Worm (Caenorhabditis elegans) whole organism, L4 larva: ENCODE measurements around the gene C27A2.7.

Source experiments
- T26A8.4 ChIP-seq: fragments of 200-800 bp; sonication (Bioruptor generic); IDR thresholded peaks from 2 replicates; pipeline ENCODE4 v1.3.6; 2022; ENCODE audit warnings: missing genetic modification characterization, missing compliant biosample characterization
- ama-1 ChIP-seq: fragments of 150-350 bp; optimal IDR thresholded peaks from 2 replicates; lab custom pipeline; 2014; ENCODE audit warnings: inconsistent platforms, mixed read lengths
- dpl-1 ChIP-seq: fragments of 150-350 bp; optimal IDR thresholded peaks from 2 replicates; lab custom pipeline; 2014; ENCODE audit warnings: missing biosample characterization, missing genetic modification reagents, missing genetic modification characterization
- fkh-10 ChIP-seq: fragments of 150-350 bp; optimal IDR thresholded peaks from 2 replicates; lab custom pipeline; 2014; ENCODE audit warnings: missing biosample characterization, missing genetic modification reagents, missing genetic modification characterization
- fos-1 ChIP-seq: fragments of 150-350 bp; optimal IDR thresholded peaks from 2 replicates; lab custom pipeline; 2014; ENCODE audit warnings: missing biosample characterization, missing genetic modification characterization
- nhr-237 ChIP-seq: sonication (generic microtip); optimal IDR thresholded peaks from 2 replicates; lab custom pipeline; 2017; ENCODE audit warnings: missing biosample characterization, missing genetic modification characterization
- nhr-77 ChIP-seq: fragments of 150-350 bp; optimal IDR thresholded peaks from 2 replicates; lab custom pipeline; 2014; ENCODE audit warnings: missing biosample characterization, missing genetic modification characterization
- pha-4 ChIP-seq, 2 experiments: fragments of 150-350 bp in 1 of 2; fragments of 200-800 bp in 1 of 2; sonication (Bioruptor generic) in 1 of 2; IDR thresholded peaks in 1 of 2; optimal IDR thresholded peaks in 1 of 2; 2 replicates each; pipeline versions ENCODE4 v1.3.6 to Lab custom; 2014 to 2022; ENCODE audit warnings: missing genetic modification characterization in 2 of 2, missing genetic modification reagents in 2 of 2, missing biosample characterization in 1 of 2, missing compliant biosample characterization in 1 of 2
- set-16 ChIP-seq: fragments of 200-800 bp; sonication (Bioruptor generic); IDR thresholded peaks from 2 replicates; pipeline ENCODE4 v1.3.6; 2022; ENCODE audit warnings: missing genetic modification reagents, missing genetic modification characterization, missing compliant biosample characterization
- snpc-4 ChIP-seq: fragments of 150-350 bp; optimal IDR thresholded peaks from 2 replicates; lab custom pipeline; 2014; ENCODE audit warnings: missing biosample characterization, missing genetic modification characterization
- spr-3 ChIP-seq: fragments of 200-800 bp; sonication (Bioruptor generic); optimal IDR thresholded peaks from 2 replicates; lab custom pipeline; 2018; ENCODE audit warnings: mild to moderate bottlenecking, missing genetic modification characterization, missing compliant biosample characterization
- ztf-11 ChIP-seq: fragments of 150-350 bp; optimal IDR thresholded peaks from 2 replicates; lab custom pipeline; 2014; ENCODE audit warnings: missing biosample characterization, missing genetic modification characterization

DNA sequence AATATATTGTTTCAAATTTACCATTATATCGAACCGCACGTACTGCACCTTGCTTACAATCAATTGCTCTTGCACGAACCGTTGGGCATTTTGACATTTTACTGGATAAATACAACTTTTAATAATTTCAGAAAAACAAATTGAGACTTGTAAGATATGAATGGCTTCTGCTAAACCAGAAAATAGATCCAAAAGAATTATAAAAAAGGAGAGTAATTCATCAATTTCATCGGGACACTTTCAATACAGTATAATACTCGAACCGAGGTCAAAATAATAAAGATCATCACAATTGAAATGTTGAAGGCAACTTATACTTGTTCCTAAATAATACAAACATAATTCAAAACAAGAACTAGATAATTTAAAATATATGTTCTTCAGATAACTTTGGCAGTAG is 39.6 kb downstream of the C27A2.7 start, which contains the start of gene wdr-83:
- TF ChIP-seq snpc-4 (tag; lab: Kevin White, UChicago) (no peak), pha-4 (GFP tag; IDR thresholded peaks at IDR 0.05; lab: Robert Waterston, UW) (no peak), pha-4 (tag; optimal IDR thresholded peaks at IDR 0.05; lab: Kevin White, UChicago) (no peak), dpl-1 (no peak), set-16 (GFP tag; lab: Robert Waterston, UW) (no peak), T26A8.4 (GFP tag; lab: Robert Waterston, UW) (no peak), nhr-77 (tag; lab: Kevin White, UChicago) (no peak), spr-3 (no peak), nhr-237 (tag; lab: Kevin White, UChicago) (no peak), ztf-11 (tag; lab: Kevin White, UChicago) (no peak), fkh-10 (no peak), fos-1 (tag; lab: Kevin White, UChicago) (no peak), ama-1 (lab: Kevin White, UChicago) (no peak)
